Fruit fly (Drosophila melanogaster) whole organism, adult: ENCODE measurements around the gene CG1307.

Experiments
- CG11617 ChIP-seq: fragments of 200-800 bp; sonication (Bioruptor generic); optimal IDR thresholded peaks from 2 replicates; lab custom pipeline; 2017; ENCODE audit warnings: mild to moderate bottlenecking, missing biosample characterization, missing genetic modification reagents, missing genetic modification characterization
- CG12768 ChIP-seq: fragments of 200-800 bp; sonication (Bioruptor generic); optimal IDR thresholded peaks from 2 replicates; lab custom pipeline; 2017; ENCODE audit warnings: missing biosample characterization, missing genetic modification characterization, mild to moderate bottlenecking, moderate library complexity, missing genetic modification reagents
- CG14711 ChIP-seq: fragments of 200-800 bp; sonication (Bioruptor generic); optimal IDR thresholded peaks from 2 replicates; lab custom pipeline; 2018; ENCODE audit warnings: missing biosample characterization, mild to moderate bottlenecking, missing genetic modification characterization, moderate library complexity
- CG1620 ChIP-seq: fragments of 200-800 bp; sonication (Bioruptor generic); optimal IDR thresholded peaks from 2 replicates; lab custom pipeline; 2016; ENCODE audit warnings: missing biosample characterization, missing genetic modification characterization
- CG33017 ChIP-seq: fragments of 200-800 bp; sonication (Bioruptor generic); optimal IDR thresholded peaks from 2 replicates; lab custom pipeline; 2018; ENCODE audit warnings: missing biosample characterization, mild to moderate bottlenecking, missing genetic modification characterization, moderate library complexity
- CG5204 ChIP-seq: fragments of 200-800 bp; sonication (Bioruptor generic); optimal IDR thresholded peaks from 2 replicates; lab custom pipeline; 2016; ENCODE audit warnings: missing biosample characterization, missing genetic modification characterization
- CG7045 ChIP-seq: fragments of 200-800 bp; sonication (Bioruptor generic); optimal IDR thresholded peaks from 2 replicates; lab custom pipeline; 2017; ENCODE audit warnings: missing biosample characterization, mild to moderate bottlenecking, missing genetic modification characterization
- CG7101 ChIP-seq: fragments of 200-800 bp; sonication (Bioruptor generic); optimal IDR thresholded peaks from 2 replicates; lab custom pipeline; 2018; ENCODE audit warnings: missing biosample characterization, mild to moderate bottlenecking, missing genetic modification characterization, moderate library complexity
- Clk ChIP-seq: fragments of 200-800 bp; sonication (Bioruptor generic); optimal IDR thresholded peaks from 2 replicates; lab custom pipeline; 2017; ENCODE audit warnings: missing biosample characterization, missing genetic modification characterization
- Crg-1 ChIP-seq: fragments of 200-800 bp; sonication (Bioruptor generic); optimal IDR thresholded peaks from 2 replicates; lab custom pipeline; 2016; ENCODE audit warnings: missing biosample characterization, missing genetic modification characterization
- Hr96 ChIP-seq: fragments of 200-800 bp; sonication (Bioruptor generic); optimal IDR thresholded peaks from 2 replicates; lab custom pipeline; 2016; ENCODE audit warnings: missing biosample characterization, missing genetic modification characterization
- Mnt ChIP-seq: fragments of 200-800 bp; sonication (Bioruptor generic); optimal IDR thresholded peaks from 2 replicates; lab custom pipeline; 2016; ENCODE audit warnings: missing biosample characterization, mild to moderate bottlenecking, missing genetic modification characterization
- bab1 ChIP-seq: fragments of 200-800 bp; sonication (Bioruptor generic); optimal IDR thresholded peaks from 3 replicates; lab custom pipeline; 2019; ENCODE audit warnings: missing biosample characterization, mild to moderate bottlenecking, missing genetic modification characterization, moderate library complexity
- cic ChIP-seq: fragments of 200-800 bp; sonication (Bioruptor generic); optimal IDR thresholded peaks from 2 replicates; lab custom pipeline; 2017; ENCODE audit warnings: missing biosample characterization, mild to moderate bottlenecking, missing genetic modification characterization, moderate library complexity
- cnc ChIP-seq, 2 experiments: fragments of >200 bp; optimal IDR thresholded peaks; 2 replicates each; lab custom pipeline; 2017
- kay ChIP-seq: fragments of 200-800 bp; sonication (Bioruptor generic); peaks from one replicate; lab custom pipeline; 2016; ENCODE audit warnings: missing biosample characterization, missing genetic modification characterization, borderline replicate concordance
- ovo ChIP-seq: fragments of 200-800 bp; sonication (Bioruptor generic); optimal IDR thresholded peaks from 2 replicates; lab custom pipeline; 2016; ENCODE audit warnings: missing biosample characterization, missing genetic modification characterization
- pad ChIP-seq: fragments of 200-800 bp; sonication (Bioruptor generic); optimal IDR thresholded peaks from 3 replicates; lab custom pipeline; 2017; ENCODE audit warnings: missing biosample characterization, missing genetic modification characterization, mild to moderate bottlenecking, moderate library complexity, missing genetic modification reagents
- tj ChIP-seq: fragments of 200-800 bp; sonication (Bioruptor generic); optimal IDR thresholded peaks from 3 replicates; lab custom pipeline; 2017; ENCODE audit warnings: missing biosample characterization, mild to moderate bottlenecking, missing genetic modification characterization, moderate library complexity
- toe ChIP-seq: fragments of 200-800 bp; sonication (Bioruptor generic); optimal IDR thresholded peaks from 2 replicates; lab custom pipeline; 2016; ENCODE audit warnings: missing biosample characterization, missing genetic modification characterization

The CG1307 gene

DNA sequence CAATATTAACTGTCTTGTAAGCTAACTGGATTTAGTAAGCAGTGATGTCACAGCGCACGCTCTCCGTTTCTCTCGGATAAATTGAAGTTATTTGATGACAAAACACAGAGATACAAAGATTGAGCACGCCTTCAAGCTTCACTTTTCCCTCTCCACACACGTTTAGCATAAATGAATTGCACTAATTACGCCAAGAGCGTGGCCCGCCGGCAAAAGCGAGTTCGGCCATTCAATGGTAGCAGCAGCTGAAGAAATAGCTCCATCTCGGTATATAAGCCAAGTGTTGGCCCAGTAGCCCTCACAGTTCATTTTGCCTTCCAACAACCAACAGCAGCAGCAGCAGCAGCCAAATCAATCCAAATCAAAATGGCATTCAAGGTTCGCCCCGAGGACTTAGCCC lies 35.2 kb upstream of the CG1307 start, which contains the start of gene Ccp84Ad:
TSS of gene Ccp84Ad (plus strand) at position 301 of the 400 bp plus-strand sequence.
- no peak for TF ChIP-seq bab1 (GFP tag; lab: Kevin White, UChicago)
- no peak for TF ChIP-seq Mnt (GFP tag; lab: Kevin White, UChicago)
- no peak for TF ChIP-seq CG12768 (GFP tag; lab: Kevin White, UChicago)
- TF ChIP-seq CG5204 (GFP tag; lab: Kevin White, UChicago) = no peak
- TF ChIP-seq tj (GFP tag; lab: Kevin White, UChicago) = no peak
- TF ChIP-seq CG11617 = no peak
- TF ChIP-seq CG33017 = no peak
- TF ChIP-seq CG14711 = no peak
- TF ChIP-seq kay = no peak
- no peak for TF ChIP-seq CG1620
- no peak for TF ChIP-seq CG7101 (tag; lab: Kevin White, UChicago)
- no peak for TF ChIP-seq Clk (GFP tag; lab: Kevin White, UChicago)
- TF ChIP-seq Crg-1 (GFP tag; lab: Kevin White, UChicago) = no peak
- TF ChIP-seq pad (GFP tag; lab: Kevin White, UChicago) = no peak
- TF ChIP-seq Hr96 (GFP tag; lab: Kevin White, UChicago) = no peak
- no peak for TF ChIP-seq cic (GFP tag; lab: Kevin White, UChicago)
- no peak for TF ChIP-seq toe (GFP tag; lab: Kevin White, UChicago)
- TF ChIP-seq cnc (optimal IDR thresholded peaks at IDR 0.05; lab: Kevin White, UChicago) = no peak

DNA sequence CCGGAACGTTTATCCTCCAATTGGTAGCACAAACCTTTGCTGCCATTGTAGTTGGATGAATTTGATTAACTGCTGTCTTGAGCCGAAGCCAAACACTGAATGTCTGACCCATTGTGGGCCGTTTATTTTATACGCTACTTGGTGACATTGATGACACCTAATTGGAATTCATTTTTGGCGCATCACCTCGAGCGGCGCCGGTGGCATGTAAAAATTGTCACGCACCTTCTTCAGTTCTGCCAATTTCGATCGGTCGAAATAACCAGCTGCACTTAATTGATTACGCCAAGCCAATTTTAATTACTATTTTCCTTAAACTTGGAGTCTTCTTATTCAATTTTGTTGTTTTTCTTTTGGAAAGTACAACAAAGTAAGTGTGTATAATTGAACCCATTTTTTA lies 34.4 kb upstream of the CG1307 start, which contains the start of gene Ccp84Ae:
TSS of gene Ccp84Ae (minus strand) at position 101 of the 400 bp plus-strand sequence.
- TF ChIP-seq CG5204 (GFP tag; lab: Kevin White, UChicago) = no peak
- no peak for TF ChIP-seq CG1620
- no peak for TF ChIP-seq CG11617
- no peak for TF ChIP-seq Hr96 (GFP tag; lab: Kevin White, UChicago)
- no peak for TF ChIP-seq CG7101 (tag; lab: Kevin White, UChicago)
- no peak for TF ChIP-seq cic (GFP tag; lab: Kevin White, UChicago)
- TF ChIP-seq Clk (GFP tag; lab: Kevin White, UChicago) = no peak
- TF ChIP-seq CG14711 = no peak
- no peak for TF ChIP-seq ovo (GFP tag; lab: Kevin White, UChicago)

DNA sequence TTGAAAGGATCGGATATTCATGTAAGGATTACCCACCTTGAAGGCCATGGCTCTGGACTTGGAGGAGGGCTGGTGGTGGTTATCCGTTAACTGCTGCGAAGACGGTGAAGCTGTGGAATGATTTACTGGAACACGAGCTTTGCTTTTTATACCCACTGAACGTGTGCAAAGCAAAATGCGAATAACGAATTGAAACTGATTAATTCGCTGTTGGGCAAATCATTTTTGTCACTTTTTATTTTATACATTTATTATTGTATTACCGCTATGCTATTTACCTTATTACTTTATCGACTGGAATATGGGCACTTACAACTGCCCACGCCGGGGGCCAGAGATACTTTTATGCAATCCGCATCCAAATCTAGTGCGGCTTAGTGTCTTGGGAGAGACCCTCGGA lies 32.9 kb upstream of the CG1307 start, which contains the start of gene Ccp84Af:
TSS of gene Ccp84Af (minus strand) at position 101 of the 400 bp plus-strand sequence.
- TF ChIP-seq CG33017 (no peak), Clk (GFP tag; lab: Kevin White, UChicago) (no peak), CG11617 (no peak), CG1620 (no peak), tj (GFP tag; lab: Kevin White, UChicago) (no peak), ovo (GFP tag; lab: Kevin White, UChicago) (no peak), CG5204 (GFP tag; lab: Kevin White, UChicago) (no peak), Mnt (GFP tag; lab: Kevin White, UChicago) (no peak), cic (GFP tag; lab: Kevin White, UChicago) (no peak)

DNA sequence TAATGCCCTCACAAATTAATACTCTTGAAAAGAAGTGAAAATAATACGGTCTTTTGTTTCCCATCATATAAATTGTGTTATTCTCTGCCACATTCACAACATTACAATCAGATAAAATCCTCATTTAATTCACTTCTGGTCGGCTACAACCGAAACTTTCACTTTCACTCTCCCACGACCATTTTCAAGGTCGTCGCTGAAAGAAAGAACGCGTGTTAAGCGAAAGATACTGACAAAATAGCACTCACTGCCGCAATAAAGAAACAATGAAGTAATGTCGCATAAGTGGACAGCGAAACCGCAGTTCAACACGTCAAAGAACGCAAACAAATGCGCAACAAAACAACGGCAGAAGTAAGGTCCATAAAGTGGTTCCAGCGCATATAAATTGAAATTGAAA lies 30.9 kb upstream of the CG1307 start:
- TF ChIP-seq CG11617 (no peak), CG33017 (no peak), pad (GFP tag; lab: Kevin White, UChicago) (no peak), CG14711 (no peak), CG5204 (GFP tag; lab: Kevin White, UChicago) (no peak)

DNA sequence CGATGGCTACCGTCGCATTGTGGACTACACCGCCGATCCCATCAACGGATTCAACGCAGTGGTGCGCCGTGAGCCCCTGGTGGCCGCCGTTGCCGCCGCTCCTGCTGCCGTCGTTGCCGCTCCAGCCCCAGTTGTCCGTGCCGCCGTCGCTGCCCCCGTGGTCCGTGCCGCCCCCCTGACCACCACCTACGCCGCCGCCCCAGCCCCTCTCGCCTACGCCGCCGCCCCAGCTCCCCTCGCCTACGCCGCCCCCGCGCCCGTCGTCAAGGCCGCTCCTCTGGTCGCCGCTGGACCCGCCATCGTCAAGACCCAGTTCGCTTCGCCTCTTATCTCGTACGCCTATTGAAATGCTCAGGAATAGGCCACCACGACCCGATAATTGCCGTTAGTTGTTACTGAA lies 30.0 kb upstream of the CG1307 start:
- TF ChIP-seq cnc (optimal IDR thresholded peaks at IDR 0.05; lab: Kevin White, UChicago) (no peak), Clk (GFP tag; lab: Kevin White, UChicago) (no peak), bab1 (GFP tag; lab: Kevin White, UChicago) (no peak), tj (GFP tag; lab: Kevin White, UChicago) (no peak), CG12768 (GFP tag; lab: Kevin White, UChicago) (no peak), ovo (GFP tag; lab: Kevin White, UChicago) (no peak), CG5204 (GFP tag; lab: Kevin White, UChicago) (no peak), CG14711 (no peak), CG1620 (no peak), Crg-1 (GFP tag; lab: Kevin White, UChicago) (no peak), CG11617 (no peak), Mnt (GFP tag; lab: Kevin White, UChicago) (no peak), cic (GFP tag; lab: Kevin White, UChicago) (no peak), CG7045 (no peak), toe (GFP tag; lab: Kevin White, UChicago) (no peak), kay (no peak), pad (GFP tag; lab: Kevin White, UChicago) (no peak)

DNA sequence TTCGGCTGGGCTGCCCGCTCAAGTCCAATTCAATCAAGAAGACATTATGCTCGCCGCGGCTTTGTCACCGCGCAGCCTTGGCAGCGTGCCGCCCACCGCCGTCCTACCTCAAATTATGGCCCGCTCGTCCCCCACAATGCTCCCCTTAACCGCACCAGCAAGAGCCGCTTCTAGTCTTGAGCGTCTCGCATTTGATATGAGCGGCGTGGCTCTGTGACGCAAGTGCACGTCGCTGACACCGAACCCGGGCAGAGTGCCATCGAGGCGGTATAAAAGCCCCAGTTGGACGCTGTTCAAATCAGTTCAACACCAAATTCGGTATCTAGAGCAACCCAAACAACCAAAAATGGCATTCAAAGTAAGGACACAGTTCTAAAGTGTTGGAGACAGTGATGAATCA lies 29.2 kb upstream of the CG1307 start, which contains the start of gene Ccp84Ag:
TSS of gene Ccp84Ag (plus strand) at position 301 of the 400 bp plus-strand sequence.
- TF ChIP-seq Clk (GFP tag; lab: Kevin White, UChicago) = no peak
- TF ChIP-seq CG11617 = no peak
- no peak for TF ChIP-seq CG5204 (GFP tag; lab: Kevin White, UChicago)
- no peak for TF ChIP-seq Crg-1 (GFP tag; lab: Kevin White, UChicago)
- TF ChIP-seq CG1620 = no peak
- no peak for TF ChIP-seq CG33017
- no peak for TF ChIP-seq Mnt (GFP tag; lab: Kevin White, UChicago)
- no peak for TF ChIP-seq toe (GFP tag; lab: Kevin White, UChicago)
- no peak for TF ChIP-seq CG7045
- TF ChIP-seq Hr96 (GFP tag; lab: Kevin White, UChicago) = no peak
- TF ChIP-seq cnc (optimal IDR thresholded peaks at IDR 0.05; lab: Kevin White, UChicago) = no peak
- TF ChIP-seq pad (GFP tag; lab: Kevin White, UChicago) = no peak
- TF ChIP-seq CG12768 (GFP tag; lab: Kevin White, UChicago) = no peak
- no peak for TF ChIP-seq ovo (GFP tag; lab: Kevin White, UChicago)
- no peak for TF ChIP-seq CG7101 (tag; lab: Kevin White, UChicago)
